Worm (Caenorhabditis elegans) whole organism, L4 larva: ENCODE results near the gene sru-45.

Source experiments
- F26F4.8 ChIP-seq: fragments of 200-800 bp; sonication (Bioruptor generic); conservative IDR thresholded peaks from 2 replicates; pipeline ENCODE4 v1.3.6; 2022; ENCODE audit warnings: missing genetic modification characterization, missing compliant biosample characterization
- T26A8.4 ChIP-seq: fragments of 200-800 bp; sonication (Bioruptor generic); IDR thresholded peaks from 2 replicates; pipeline ENCODE4 v1.3.6; 2022; ENCODE audit warnings: missing genetic modification characterization, missing compliant biosample characterization
- aly-2 ChIP-seq: sonication (generic microtip); optimal IDR thresholded peaks from 2 replicates; lab custom pipeline; 2018; ENCODE audit warnings: missing biosample characterization, missing genetic modification characterization
- attf-4 ChIP-seq: sonication (generic microtip); optimal IDR thresholded peaks from 3 replicates; lab custom pipeline; 2017; ENCODE audit warnings: missing biosample characterization, missing genetic modification characterization
- ces-1 ChIP-seq: fragments of 150-350 bp; sonication (generic microtip); optimal IDR thresholded peaks from 4 replicates; lab custom pipeline; 2014; ENCODE audit warnings: missing biosample characterization, missing genetic modification reagents, missing genetic modification characterization
- daf-16 ChIP-seq, 3 experiments: sonication (generic microtip); optimal IDR thresholded peaks; 2 replicates each; lab custom pipeline; 2016 to 2017; ENCODE audit warnings: missing genetic modification characterization in 3 of 3, missing genetic modification reagents in 3 of 3, mild to moderate bottlenecking in 2 of 3, missing compliant biosample characterization in 2 of 3, missing biosample characterization in 1 of 3, moderate library complexity in 1 of 3
- dmd-6 ChIP-seq: fragments of 200-800 bp; sonication (Bioruptor generic); IDR thresholded peaks from 2 replicates; pipeline ENCODE4 v1.3.6; 2022; ENCODE audit warnings: missing genetic modification reagents, missing genetic modification characterization, missing compliant biosample characterization
- dmd-9 ChIP-seq: fragments of 200-800 bp; sonication (Bioruptor generic); IDR thresholded peaks from 2 replicates; pipeline ENCODE4 v1.3.6; 2022; ENCODE audit warnings: missing genetic modification reagents, missing genetic modification characterization, missing compliant biosample characterization
- dve-1 ChIP-seq: sonication (generic microtip); optimal IDR thresholded peaks from 2 replicates; lab custom pipeline; 2017; ENCODE audit warnings: antibody characterized with exemption, mild to moderate bottlenecking, missing genetic modification characterization, missing compliant biosample characterization; ENCODE audit not compliant: insufficient read depth
- hlh-11 ChIP-seq: fragments of 200-800 bp; sonication (Bioruptor generic); optimal IDR thresholded peaks from 2 replicates; lab custom pipeline; 2018; ENCODE audit warnings: mild to moderate bottlenecking, missing genetic modification characterization, missing compliant biosample characterization
- lim-7 ChIP-seq: fragments of 200-800 bp; sonication (Bioruptor generic); IDR thresholded peaks from 2 replicates; pipeline ENCODE4 v1.3.6; 2022; ENCODE audit warnings: missing genetic modification characterization, missing compliant biosample characterization
- mxl-3 ChIP-seq: fragments of 200-800 bp; sonication (Bioruptor generic); optimal IDR thresholded peaks from 2 replicates; lab custom pipeline; 2018; ENCODE audit warnings: mild to moderate bottlenecking, missing genetic modification characterization, missing compliant biosample characterization
- nhr-102 ChIP-seq: sonication (generic microtip); optimal IDR thresholded peaks from 2 replicates; lab custom pipeline; 2016; ENCODE audit warnings: mild to moderate bottlenecking, missing genetic modification characterization, moderate library complexity, missing compliant biosample characterization
- nhr-237 ChIP-seq: sonication (generic microtip); optimal IDR thresholded peaks from 2 replicates; lab custom pipeline; 2017; ENCODE audit warnings: missing biosample characterization, missing genetic modification characterization
- nhr-28 ChIP-seq: fragments of 150-350 bp; optimal IDR thresholded peaks from 2 replicates; lab custom pipeline; 2014; ENCODE audit warnings: missing biosample characterization, missing genetic modification characterization
- nhr-77 ChIP-seq: fragments of 150-350 bp; optimal IDR thresholded peaks from 2 replicates; lab custom pipeline; 2014; ENCODE audit warnings: missing biosample characterization, missing genetic modification characterization
- php-3 ChIP-seq: fragments of 200-800 bp; sonication (Bioruptor generic); IDR thresholded peaks from 2 replicates; pipeline ENCODE4 v1.3.6; 2022; ENCODE audit warnings: missing genetic modification reagents, missing genetic modification characterization, missing compliant biosample characterization
- pqm-1 ChIP-seq: sonication (generic microtip); optimal IDR thresholded peaks from 2 replicates; lab custom pipeline; 2017; ENCODE audit warnings: missing biosample characterization, missing genetic modification characterization
- snpc-1.2 ChIP-seq: fragments of 200-800 bp; sonication (Bioruptor generic); IDR thresholded peaks from 2 replicates; pipeline ENCODE4 v1.3.6; 2022; ENCODE audit warnings: missing genetic modification reagents, missing genetic modification characterization, missing compliant biosample characterization
- spr-3 ChIP-seq: fragments of 200-800 bp; sonication (Bioruptor generic); optimal IDR thresholded peaks from 2 replicates; lab custom pipeline; 2018; ENCODE audit warnings: mild to moderate bottlenecking, missing genetic modification characterization, missing compliant biosample characterization

The sru-45 gene

ce11 chrV:16606313-16606712 is 40.6 kb downstream of the sru-45 start, which contains the start of gene Y32B12C.1:
Y32B12C.1 (plus strand) TSS chrV:16606613.
- TF ChIP-seq nhr-237 (tag; lab: Kevin White, UChicago) (no peak), daf-16 (GFP tag; optimal IDR thresholded peaks at IDR 0.05; lab: Kevin White, UChicago) (no peak), daf-16 (tag; optimal IDR thresholded peaks at IDR 0.05; lab: Kevin White, UChicago) (peak; percentile 4), F26F4.8 (no peak), ces-1 (GFP tag; lab: Kevin White, UChicago) (no peak)
- TF ChIP-seq, all 104 proteins: peak for 1

ce11 chrV:16608478-16608877 is 42.7 kb downstream of the sru-45 start:
- TF ChIP-seq lim-7 (GFP tag; lab: Robert Waterston, UW) (no peak), dve-1 (peak; percentile 8), nhr-28 (tag; lab: Kevin White, UChicago) (peak; percentile 65), nhr-102 (tag; lab: Kevin White, UChicago) (no peak), daf-16 (GFP tag; optimal IDR thresholded peaks at IDR 0.05; lab: Kevin White, UChicago) (no peak), daf-16 (tag; optimal IDR thresholded peaks at IDR 0.05; lab: Kevin White, UChicago) (peak; percentile 12)
- TF ChIP-seq, all 104 proteins: peak for 3

DNA sequence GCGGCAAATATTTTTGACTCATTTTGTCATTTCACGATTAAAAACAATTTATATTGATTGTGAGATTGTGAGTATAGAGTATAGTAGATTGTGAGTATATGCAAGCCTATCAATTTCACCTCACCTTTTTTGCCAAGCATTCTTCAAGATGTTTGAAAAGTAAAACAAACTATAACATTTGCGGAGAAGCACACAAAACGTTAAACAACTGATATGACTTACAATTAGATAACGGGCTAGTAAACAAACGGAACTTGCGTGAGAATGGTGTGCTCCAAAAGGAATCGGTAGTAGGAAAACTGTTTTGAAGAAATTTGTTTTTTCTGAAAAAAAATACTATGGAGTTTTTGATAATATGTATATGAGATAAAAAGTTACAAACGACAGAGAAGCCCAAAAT is 44.4 kb downstream of the sru-45 start:
- TF ChIP-seq nhr-28 (tag; lab: Kevin White, UChicago) (peak; percentile 82), mxl-3 (GFP tag; lab: Kevin White, UChicago) (no peak), daf-16 (GFP tag; optimal IDR thresholded peaks at IDR 0.05; lab: Kevin White, UChicago) (no peak), daf-16 (tag; optimal IDR thresholded peaks at IDR 0.05; lab: Kevin White, UChicago) (peak; percentile 93), dve-1 (peak; percentile 28), pqm-1 (tag; lab: Kevin White, UChicago) (peak; percentile 82), nhr-77 (peak; percentile 54), hlh-11 (tag; lab: Kevin White, UChicago) (peak; percentile 21), php-3 (GFP tag; lab: Robert Waterston, UW) (0 out of 2 replicates have a peak, but pooled peaks have one; percentile 9), dmd-9 (no peak)

DNA sequence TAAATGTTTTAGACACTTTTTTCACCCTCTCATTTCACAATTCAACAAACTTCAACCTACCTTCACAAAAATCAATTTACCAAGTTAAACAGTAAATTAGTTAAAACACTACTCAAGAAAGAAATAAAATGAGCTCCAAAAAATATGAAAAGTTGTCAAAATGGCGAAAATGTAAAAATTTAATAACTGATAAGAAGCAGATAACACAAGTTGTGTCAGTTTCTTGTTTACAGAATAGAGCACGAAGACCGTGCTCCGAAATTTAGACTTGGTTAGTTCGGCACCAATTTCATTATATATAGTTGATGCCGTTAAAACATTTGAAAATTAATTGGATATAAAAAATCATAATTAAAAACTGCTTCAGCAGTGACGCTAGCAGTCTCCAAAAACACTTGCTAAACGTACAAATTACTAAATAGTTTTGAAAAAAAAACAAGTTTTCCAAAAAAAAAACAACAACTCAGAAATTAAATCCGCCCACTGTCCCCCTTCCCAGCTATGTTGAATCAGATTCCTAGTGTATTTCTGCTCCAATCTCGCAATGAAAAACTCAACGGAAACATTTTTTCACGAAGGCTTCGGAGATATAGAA is 45.1 kb downstream of the sru-45 start, which contains the start of gene srw-54:
Gene srw-54, plus strand, starts transcription at position 545 of the 595 bp plus-strand sequence.
- TF ChIP-seq pqm-1 (tag; lab: Kevin White, UChicago): peak; percentile 29
- TF ChIP-seq attf-4 (tag; lab: Kevin White, UChicago): no peak
- peak; percentile 38; the same call in 1 of the 2 replicates for TF ChIP-seq dmd-6 (GFP tag; lab: Robert Waterston, UW)
- TF ChIP-seq snpc-1.2 (GFP tag; lab: Robert Waterston, UW): no peak
- peak; percentile 23 for TF ChIP-seq dve-1
- no peak for TF ChIP-seq spr-3 (GFP tag; lab: Kevin White, UChicago)
- TF ChIP-seq aly-2: no peak
- no peak for TF ChIP-seq daf-16 (GFP tag; optimal IDR thresholded peaks at IDR 0.05; lab: Kevin White, UChicago)
- peak; percentile 92 for TF ChIP-seq daf-16 (tag; optimal IDR thresholded peaks at IDR 0.05; lab: Kevin White, UChicago)
- no peak for TF ChIP-seq T26A8.4
- peak; percentile 59 for TF ChIP-seq nhr-28 (tag; lab: Kevin White, UChicago)
